1 fruit fly cellular context compared by ENCODE assay signal in genomic region chr3L:5899305-5899704, dm6.
TF ChIP-seq lines count a peak whose summit lies in the region.

Gene CG32409, plus strand, starts transcription at chr3L:5899528.

TF ChIP-seq in whole organism, embryonic, 481 proteins besides CTCF, POLR2A, EP300 and RAD21 (continued from another document and continues in another):
- TF ChIP-seq toy (GFP tag; IDR thresholded peaks at IDR 0.05; lab: Robert Waterston, UW) (no peak), amos (GFP tag; IDR thresholded peaks at IDR 0.05; lab: Robert Waterston, UW; ENCODE audit: partially characterized antibody) (peak; percentile 39; the same call in 1 of the 2 replicates), Dip3 (GFP tag; optimal IDR thresholded peaks at IDR 0.05; lab: Kevin White, UChicago) (no peak), bcd (GFP tag; optimal IDR thresholded peaks at IDR 0.05; lab: Kevin White, UChicago) (no peak), CG33557 (GFP tag; optimal IDR thresholded peaks at IDR 0.05; lab: Kevin White, UChicago) (no peak), pho (GFP tag; optimal IDR thresholded peaks at IDR 0.05; lab: Kevin White, UChicago) (no peak), CG18619 (GFP tag; optimal IDR thresholded peaks at IDR 0.05; lab: Kevin White, UChicago) (no peak), Xbp1 (GFP tag; optimal IDR thresholded peaks at IDR 0.05; lab: Kevin White, UChicago) (no peak), CG4282 (GFP tag; optimal IDR thresholded peaks at IDR 0.05; lab: Kevin White, UChicago) (no peak), bab2 (GFP tag; optimal IDR thresholded peaks at IDR 0.05; lab: Kevin White, UChicago) (no peak), gsb (GFP tag; IDR thresholded peaks at IDR 0.05; lab: Robert Waterston, UW) (no peak), lbe (GFP tag; optimal IDR thresholded peaks at IDR 0.05; lab: Kevin White, UChicago) (no peak), gcm (GFP tag; optimal IDR thresholded peaks at IDR 0.05; lab: Kevin White, UChicago) (no peak), CG8388 (GFP tag; optimal IDR thresholded peaks at IDR 0.05; lab: Kevin White, UChicago) (no peak), Blimp-1 (GFP tag; optimal IDR thresholded peaks at IDR 0.05; lab: Kevin White, UChicago) (no peak), chm (GFP tag; IDR thresholded peaks at IDR 0.05; lab: Robert Waterston, UW) (no peak), dysf (GFP tag; IDR thresholded peaks at IDR 0.05; lab: Robert Waterston, UW) (no peak), Lhr (GFP tag; optimal IDR thresholded peaks at IDR 0.05; lab: Kevin White, UChicago) (peak; percentile 72), CG3847 (GFP tag; IDR thresholded peaks at IDR 0.05; lab: Robert Waterston, UW) (peak; percentile 58; the same call in 1 of the 2 replicates), CG9215 (GFP tag; IDR thresholded peaks at IDR 0.05; lab: Robert Waterston, UW) (no peak), CG9932 (GFP tag; IDR thresholded peaks at IDR 0.05; lab: Robert Waterston, UW) (no peak), Trl (optimal IDR thresholded peaks at IDR 0.05; lab: Kevin White, UChicago) (no peak), Trl (GFP tag; optimal IDR thresholded peaks at IDR 0.05; lab: Kevin White, UChicago) (no peak), CoRest (tag; optimal IDR thresholded peaks at IDR 0.05; lab: Kevin White, UChicago) (no peak), yki (optimal IDR thresholded peaks at IDR 0.05; lab: Kevin White, UChicago) (no peak), unpg (GFP tag; optimal IDR thresholded peaks at IDR 0.05; lab: Kevin White, UChicago) (no peak), CG6654 (GFP tag; optimal IDR thresholded peaks at IDR 0.05; lab: Kevin White, UChicago) (no peak), so (GFP tag; IDR thresholded peaks at IDR 0.05; lab: Robert Waterston, UW) (no peak), Doc3 (GFP tag; IDR thresholded peaks at IDR 0.05; lab: Robert Waterston, UW; ENCODE audit: partially characterized antibody) (no peak), inv (GFP tag; IDR thresholded peaks at IDR 0.05; lab: Robert Waterston, UW; ENCODE audit: partially characterized antibody) (no peak), MTF-1 (GFP tag; optimal IDR thresholded peaks at IDR 0.05; lab: Kevin White, UChicago; ENCODE audit: borderline replicate concordance) (no peak), her (GFP tag; optimal IDR thresholded peaks at IDR 0.05; lab: Kevin White, UChicago) (no peak), fru (optimal IDR thresholded peaks at IDR 0.05; lab: Kevin White, UChicago) (no peak), CG12236 (GFP tag; optimal IDR thresholded peaks at IDR 0.05; lab: Kevin White, UChicago) (no peak), Hr51 (GFP tag; optimal IDR thresholded peaks at IDR 0.05; lab: Kevin White, UChicago) (no peak), hkb (optimal IDR thresholded peaks at IDR 0.05; lab: Kevin White, UChicago) (peak; percentile 47), hkb (GFP tag; IDR thresholded peaks at IDR 0.05; lab: Robert Waterston, UW) (no peak), CG18599 (GFP tag; optimal IDR thresholded peaks at IDR 0.05; lab: Kevin White, UChicago) (no peak), zen (tag; optimal IDR thresholded peaks at IDR 0.05; lab: Kevin White, UChicago) (no peak), CG2116 (GFP tag; optimal IDR thresholded peaks at IDR 0.05; lab: Kevin White, UChicago) (peak; percentile 68), HmgD (GFP tag; optimal IDR thresholded peaks at IDR 0.05; lab: Kevin White, UChicago) (peak; percentile 27), sens (GFP tag; lab: Kevin White, UChicago) (peak; percentile 39), ftz-f1 (GFP tag; optimal IDR thresholded peaks at IDR 0.05; lab: Kevin White, UChicago) (no peak), NK7.1 (GFP tag; optimal IDR thresholded peaks at IDR 0.05; lab: Kevin White, UChicago) (no peak), ato (GFP tag; IDR thresholded peaks at IDR 0.05; lab: Robert Waterston, UW; ENCODE audit: partially characterized antibody) (peak; percentile 31; the same call in 1 of the 2 replicates), gfzf (GFP tag; optimal IDR thresholded peaks at IDR 0.05; lab: Kevin White, UChicago) (peak; percentile 97), CG10321 (GFP tag; IDR thresholded peaks at IDR 0.05; lab: Robert Waterston, UW) (no peak), chif (GFP tag; optimal IDR thresholded peaks at IDR 0.05; lab: Kevin White, UChicago) (peak in 1 of 2 experiments; percentile 14), ssp (GFP tag; IDR thresholded peaks at IDR 0.05; lab: Robert Waterston, UW) (0 out of 2 replicates have a peak, but pooled peaks have one; percentile 7), pita (GFP tag; optimal IDR thresholded peaks at IDR 0.05; lab: Kevin White, UChicago) (peak; percentile 68), CG3726 (GFP tag; IDR thresholded peaks at IDR 0.05; lab: Robert Waterston, UW) (no peak), stwl (tag; optimal IDR thresholded peaks at IDR 0.05; lab: Kevin White, UChicago) (peak; percentile 53), ap (GFP tag; IDR thresholded peaks at IDR 0.05; lab: Robert Waterston, UW) (no peak), CG2202 (tag; optimal IDR thresholded peaks at IDR 0.05; lab: Kevin White, UChicago) (no peak), CG7271 (tag; optimal IDR thresholded peaks at IDR 0.05; lab: Kevin White, UChicago) (no peak), CG14014 (GFP tag; IDR thresholded peaks at IDR 0.05; lab: Robert Waterston, UW) (no peak), CG2889 (GFP tag; IDR thresholded peaks at IDR 0.05; lab: Robert Waterston, UW) (no peak), lmd (GFP tag; IDR thresholded peaks at IDR 0.05; lab: Robert Waterston, UW) (no peak), MESR4 (GFP tag; optimal IDR thresholded peaks at IDR 0.05; lab: Kevin White, UChicago) (peak; percentile 54), Ravus (GFP tag; IDR thresholded peaks at IDR 0.05; lab: Robert Waterston, UW) (no peak), Chrac-16 (GFP tag; optimal IDR thresholded peaks at IDR 0.05; lab: Kevin White, UChicago) (no peak), CG14860 (GFP tag; IDR thresholded peaks at IDR 0.05; lab: Robert Waterston, UW; ENCODE audit: partially characterized antibody) (no peak), Dref (GFP tag; IDR thresholded peaks at IDR 0.05; lab: Robert Waterston, UW) (peak; percentile 88), trem (tag; optimal IDR thresholded peaks at IDR 0.05; lab: Kevin White, UChicago) (peak; percentile 58), Ptx1 (GFP tag; IDR thresholded peaks at IDR 0.05; lab: Robert Waterston, UW) (no peak), CG33213 (GFP tag; optimal IDR thresholded peaks at IDR 0.05; lab: Kevin White, UChicago) (peak; percentile 22), CG4360 (GFP tag; IDR thresholded peaks at IDR 0.05; lab: Robert Waterston, UW) (no peak), CG9437 (GFP tag; optimal IDR thresholded peaks at IDR 0.05; lab: Kevin White, UChicago) (no peak), CG12155 (GFP tag; optimal IDR thresholded peaks at IDR 0.05; lab: Kevin White, UChicago) (no peak), CG34422 (GFP tag; IDR thresholded peaks at IDR 0.05; lab: Robert Waterston, UW) (no peak; the same call in 2 of the 3 replicates), tin (GFP tag; optimal IDR thresholded peaks at IDR 0.05; lab: Kevin White, UChicago) (no peak), CG10959 (GFP tag; IDR thresholded peaks at IDR 0.05; lab: Robert Waterston, UW) (no peak), MBD-R2 (GFP tag; IDR thresholded peaks at IDR 0.05; lab: Robert Waterston, UW) (peak; percentile 70), Atf6 (GFP tag; IDR thresholded peaks at IDR 0.05; lab: Robert Waterston, UW) (no peak), CG10209 (GFP tag; optimal IDR thresholded peaks at IDR 0.05; lab: Kevin White, UChicago) (no peak), Rx (GFP tag; IDR thresholded peaks at IDR 0.05; lab: Robert Waterston, UW) (no peak), CG4424 (GFP tag; optimal IDR thresholded peaks at IDR 0.05; lab: Kevin White, UChicago) (no peak), nmo (GFP tag; optimal IDR thresholded peaks at IDR 0.05; lab: Kevin White, UChicago) (peak; percentile 44), CG11093 (GFP tag; IDR thresholded peaks at IDR 0.05; lab: Robert Waterston, UW) (no peak), Sry-β (GFP tag; optimal IDR thresholded peaks at IDR 0.05; lab: Kevin White, UChicago) (no peak), CG7556 (GFP tag; optimal IDR thresholded peaks at IDR 0.05; lab: Kevin White, UChicago) (no peak), ash1 (GFP tag; optimal IDR thresholded peaks at IDR 0.05; lab: Kevin White, UChicago) (no peak), ken (GFP tag; IDR thresholded peaks at IDR 0.05; lab: Robert Waterston, UW) (no peak), unc-4 (GFP tag; IDR thresholded peaks at IDR 0.05; lab: Robert Waterston, UW; ENCODE audit: partially characterized antibody) (0 out of 2 replicates have a peak, but pooled peaks have one; percentile 18), Deaf1 (tag; optimal IDR thresholded peaks at IDR 0.05; lab: Kevin White, UChicago) (no peak), Fer3 (tag; optimal IDR thresholded peaks at IDR 0.05; lab: Kevin White, UChicago) (no peak), Hr39 (optimal IDR thresholded peaks at IDR 0.05; lab: Kevin White, UChicago) (no peak), Camta (GFP tag; optimal IDR thresholded peaks at IDR 0.05; lab: Kevin White, UChicago) (no peak), jumu (GFP tag; optimal IDR thresholded peaks at IDR 0.05; lab: Kevin White, UChicago) (no peak), bigmax (GFP tag; optimal IDR thresholded peaks at IDR 0.05; lab: Kevin White, UChicago) (no peak), Mes4 (GFP tag; optimal IDR thresholded peaks at IDR 0.05; lab: Kevin White, UChicago) (no peak), bsh (GFP tag; optimal IDR thresholded peaks at IDR 0.05; lab: Kevin White, UChicago) (no peak), kni (GFP tag; optimal IDR thresholded peaks at IDR 0.05; lab: Kevin White, UChicago) (no peak), CG4854 (GFP tag; optimal IDR thresholded peaks at IDR 0.05; lab: Kevin White, UChicago) (no peak), CG4707 (GFP tag; optimal IDR thresholded peaks at IDR 0.05; lab: Kevin White, UChicago) (no peak), CG13424 (tag; optimal IDR thresholded peaks at IDR 0.05; lab: Kevin White, UChicago) (no peak), crol (GFP tag; IDR thresholded peaks at IDR 0.05; lab: Robert Waterston, UW) (no peak), CG3995 (GFP tag; optimal IDR thresholded peaks at IDR 0.05; lab: Kevin White, UChicago) (no peak), Ets97D (GFP tag; optimal IDR thresholded peaks at IDR 0.05; lab: Kevin White, UChicago) (peak; percentile 66), CG11695 (GFP tag; IDR thresholded peaks at IDR 0.05; lab: Robert Waterston, UW) (no peak), CG4328 (GFP tag; optimal IDR thresholded peaks at IDR 0.05; lab: Kevin White, UChicago) (no peak), dati (GFP tag; IDR thresholded peaks at IDR 0.05; lab: Robert Waterston, UW) (no peak), Dek (tag; optimal IDR thresholded peaks at IDR 0.05; lab: Kevin White, UChicago) (no peak), Nf-YC (tag; optimal IDR thresholded peaks at IDR 0.05; lab: Kevin White, UChicago) (no peak), Sin3A (optimal IDR thresholded peaks at IDR 0.05; lab: Kevin White, UChicago) (peak; percentile 71), D (optimal IDR thresholded peaks at IDR 0.05; lab: Kevin White, UChicago) (no peak), D (GFP tag; optimal IDR thresholded peaks at IDR 0.05; lab: Kevin White, UChicago) (no peak), CG10366 (GFP tag; IDR thresholded peaks at IDR 0.05; lab: Robert Waterston, UW) (no peak), jigr1 (GFP tag; IDR thresholded peaks at IDR 0.05; lab: Robert Waterston, UW) (no peak), jing (GFP tag; optimal IDR thresholded peaks at IDR 0.05; lab: Kevin White, UChicago) (no peak), Awh (GFP tag; IDR thresholded peaks at IDR 0.05; lab: Robert Waterston, UW) (no peak), tll (GFP tag; optimal IDR thresholded peaks at IDR 0.05; lab: Kevin White, UChicago) (no peak), CG8924 (tag; optimal IDR thresholded peaks at IDR 0.05; lab: Kevin White, UChicago) (no peak), crp (GFP tag; optimal IDR thresholded peaks at IDR 0.05; lab: Kevin White, UChicago) (no peak), sima (GFP tag; optimal IDR thresholded peaks at IDR 0.05; lab: Kevin White, UChicago) (no peak), B-H1 (GFP tag; IDR thresholded peaks at IDR 0.05; lab: Robert Waterston, UW) (no peak), CG4617 (GFP tag; optimal IDR thresholded peaks at IDR 0.05; lab: Kevin White, UChicago; ENCODE audit: borderline replicate concordance) (peak; percentile 28), cwo (GFP tag; optimal IDR thresholded peaks at IDR 0.05; lab: Kevin White, UChicago) (no peak), twi (tag; optimal IDR thresholded peaks at IDR 0.05; lab: Kevin White, UChicago) (no peak), ems (GFP tag; optimal IDR thresholded peaks at IDR 0.05; lab: Kevin White, UChicago) (no peak), ttk (GFP tag; IDR thresholded peaks at IDR 0.05; lab: Robert Waterston, UW) (no peak), az2 (GFP tag; optimal IDR thresholded peaks at IDR 0.05; lab: Kevin White, UChicago) (no peak), CG8089 (GFP tag; optimal IDR thresholded peaks at IDR 0.05; lab: Kevin White, UChicago) (no peak), CHES-1-like (GFP tag; optimal IDR thresholded peaks at IDR 0.05; lab: Kevin White, UChicago) (no peak), Atf-2 (GFP tag; optimal IDR thresholded peaks at IDR 0.05; lab: Kevin White, UChicago) (no peak), CG7963 (GFP tag; IDR thresholded peaks at IDR 0.05; lab: Robert Waterston, UW; ENCODE audit: partially characterized antibody) (no peak), CG15011 (GFP tag; optimal IDR thresholded peaks at IDR 0.05; lab: Kevin White, UChicago) (no peak), ranshi (GFP tag; IDR thresholded peaks at IDR 0.05; lab: Robert Waterston, UW) (no peak), Dll (GFP tag; IDR thresholded peaks at IDR 0.05; lab: Robert Waterston, UW; ENCODE audit: partially characterized antibody) (0 out of 4 replicates have a peak, but pooled peaks have one; percentile 35), Max (GFP tag; optimal IDR thresholded peaks at IDR 0.05; lab: Kevin White, UChicago) (peak; percentile 96), mam (GFP tag; optimal IDR thresholded peaks at IDR 0.05; lab: Kevin White, UChicago) (no peak), CG14710 (tag; optimal IDR thresholded peaks at IDR 0.05; lab: Kevin White, UChicago) (no peak), HHEX (GFP tag; optimal IDR thresholded peaks at IDR 0.05; lab: Kevin White, UChicago) (no peak), CG31388 (GFP tag; optimal IDR thresholded peaks at IDR 0.05; lab: Kevin White, UChicago) (no peak), caup (GFP tag; optimal IDR thresholded peaks at IDR 0.05; lab: Kevin White, UChicago; ENCODE audit: severe bottlenecking) (no peak), CG11560 (tag; IDR thresholded peaks at IDR 0.05; lab: Robert Waterston, UW) (no peak), chn (GFP tag; optimal IDR thresholded peaks at IDR 0.05; lab: Kevin White, UChicago) (no peak), hbn (GFP tag; IDR thresholded peaks at IDR 0.05; lab: Robert Waterston, UW; ENCODE audit: partially characterized antibody) (no peak)
